Fruit fly (Drosophila melanogaster): ENCODE data around the gene CG8461.

DNA sequence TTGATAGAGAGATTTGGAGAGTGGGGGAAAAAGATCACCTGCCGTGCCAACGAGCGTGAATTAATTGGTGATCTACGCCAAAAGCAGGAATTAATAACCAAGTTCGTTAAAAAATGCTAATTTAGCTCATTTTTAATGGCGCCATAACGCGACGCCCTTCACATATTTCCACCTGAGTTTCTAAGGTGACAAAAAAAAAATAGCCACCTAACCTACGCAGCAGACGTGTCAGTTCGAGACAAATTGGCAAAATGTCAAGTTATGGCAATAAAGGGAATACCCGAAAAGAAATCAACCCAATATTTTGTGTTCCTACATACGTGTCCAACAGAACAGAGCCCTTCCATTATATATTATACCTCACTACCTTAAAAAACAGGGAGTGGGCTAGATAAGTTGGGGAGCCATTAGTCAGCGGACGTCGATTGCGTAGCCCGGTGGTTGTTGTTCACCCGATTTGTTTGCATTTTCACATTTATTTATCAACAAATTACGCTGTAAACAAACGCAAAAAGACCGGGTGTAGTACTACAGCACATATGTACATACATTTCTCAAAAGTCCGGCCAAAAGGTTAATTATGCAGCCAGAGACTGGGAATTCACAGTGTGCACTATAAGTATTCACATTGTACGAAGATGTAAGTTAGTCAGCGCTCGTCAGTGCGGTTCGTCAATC, 36.2 kb downstream of the CG8461 start:
- no peak for TF ChIP-seq jing (GFP tag; optimal IDR thresholded peaks at IDR 0.05)
- no peak for TF ChIP-seq CG14014 (GFP tag; IDR thresholded peaks at IDR 0.05)
- TF ChIP-seq GATAe (GFP tag; conservative IDR thresholded peaks at IDR 0.05) = no peak
- no peak for TF ChIP-seq pnt (GFP tag; optimal IDR thresholded peaks at IDR 0.05)
- TF ChIP-seq cas (GFP tag; IDR thresholded peaks at IDR 0.05) = no peak
- no peak for TF ChIP-seq chn (GFP tag; optimal IDR thresholded peaks at IDR 0.05)
- TF ChIP-seq CG32767 (GFP tag; IDR thresholded peaks at IDR 0.05) = no peak
- no peak for TF ChIP-seq pan (optimal IDR thresholded peaks at IDR 0.05)
- TF ChIP-seq pan (GFP tag; optimal IDR thresholded peaks at IDR 0.05 in 1 of 2, IDR thresholded peaks at IDR 0.05 in 1 of 2) = no peak
